Fruit fly (Drosophila melanogaster) whole organism, embryonic: Measurements from ENCODE around the gene CG42673.

Experiments used
- Awh ChIP-seq: fragments of 200-800 bp; sonication (Bioruptor generic); IDR thresholded peaks from 2 replicates; pipeline ENCODE4, ENCODE4 v1.3.6; 2022; ENCODE audit warnings: missing biosample characterization, missing genetic modification characterization
- CG11723 ChIP-seq: fragments of 200-800 bp; sonication (Bioruptor generic); optimal IDR thresholded peaks from 2 replicates; lab custom pipeline; 2017; ENCODE audit warnings: missing biosample characterization, mild to moderate bottlenecking, missing genetic modification characterization
- CG16779 ChIP-seq: fragments of 200-800 bp; sonication (Bioruptor generic); IDR thresholded peaks from 2 replicates; pipeline ENCODE4 v1.3.6; 2022; ENCODE audit warnings: missing biosample characterization, missing genetic modification characterization
- CG2889 ChIP-seq: fragments of 200-800 bp; sonication (Bioruptor generic); IDR thresholded peaks from 3 replicates; pipeline ENCODE4 v1.3.6; 2022; ENCODE audit warnings: missing biosample characterization, missing genetic modification characterization
- CG31224 ChIP-seq: fragments of 200-800 bp; sonication (Bioruptor generic); IDR thresholded peaks from 2 replicates; pipeline ENCODE4 v1.3.6; 2022; ENCODE audit warnings: missing biosample characterization, missing genetic modification characterization
- CG34224 ChIP-seq: fragments of 200-800 bp; sonication (Bioruptor generic); IDR thresholded peaks from 3 replicates; pipeline ENCODE4 v1.3.6; 2022; ENCODE audit warnings: missing biosample characterization, missing genetic modification characterization; ENCODE audit not compliant: partially characterized antibody
- CG4282 ChIP-seq: fragments of 200-800 bp; sonication (Bioruptor generic); optimal IDR thresholded peaks from 2 replicates; lab custom pipeline; 2016; ENCODE audit warnings: missing biosample characterization, missing genetic modification characterization
- CG6654 ChIP-seq: fragments of 200-800 bp; sonication (Bioruptor generic); optimal IDR thresholded peaks from 2 replicates; lab custom pipeline; 2017; ENCODE audit warnings: missing biosample characterization, mild to moderate bottlenecking, missing genetic modification characterization
- CG7271 ChIP-seq: fragments of 200-800 bp; sonication (Bioruptor generic); optimal IDR thresholded peaks from 2 replicates; lab custom pipeline; 2018; ENCODE audit warnings: missing biosample characterization, mild to moderate bottlenecking, missing genetic modification characterization, moderate library complexity
- CG7963 ChIP-seq: fragments of 200-800 bp; sonication (Bioruptor generic); IDR thresholded peaks from 3 replicates; pipeline ENCODE4 v1.3.6; 2022; ENCODE audit warnings: missing biosample characterization, missing genetic modification characterization; ENCODE audit not compliant: partially characterized antibody
- CG8944 ChIP-seq: fragments of 200-800 bp; sonication (Bioruptor generic); optimal IDR thresholded peaks from 3 replicates; lab custom pipeline; 2016; ENCODE audit warnings: missing biosample characterization, missing genetic modification characterization
- CHES-1-like ChIP-seq: fragments of 200-800 bp; sonication (Bioruptor generic); optimal IDR thresholded peaks from 2 replicates; lab custom pipeline; 2016; ENCODE audit warnings: missing biosample characterization, missing genetic modification characterization
- Dref ChIP-seq: fragments of 200-800 bp; sonication (Bioruptor generic); IDR thresholded peaks from 2 replicates; pipeline ENCODE4 v1.3.6; 2022; ENCODE audit warnings: missing biosample characterization, missing genetic modification characterization
- HHEX ChIP-seq: fragments of 200-800 bp; sonication (Bioruptor generic); optimal IDR thresholded peaks from 3 replicates; lab custom pipeline; 2017; ENCODE audit warnings: missing biosample characterization, mild to moderate bottlenecking, missing genetic modification characterization, missing genetic modification reagents
- Hmr ChIP-seq: fragments of 200-800 bp; sonication (Bioruptor generic); optimal IDR thresholded peaks from 3 replicates; lab custom pipeline; 2017; ENCODE audit warnings: mild to moderate bottlenecking, missing biosample characterization, missing genetic modification reagents, missing genetic modification characterization
- Hr51 ChIP-seq, 2 experiments: fragments of 200-800 bp; sonication (Bioruptor generic); optimal IDR thresholded peaks; 2 replicates in 1 of 2; 3 replicates in 1 of 2; lab custom pipeline; 2016 to 2018; ENCODE audit warnings: missing biosample characterization in 2 of 2, missing genetic modification characterization in 2 of 2, mild to moderate bottlenecking in 1 of 2, moderate library complexity in 1 of 2
- Hsf ChIP-seq: fragments of 200-800 bp; sonication (Bioruptor generic); optimal IDR thresholded peaks from 3 replicates; lab custom pipeline; 2016; ENCODE audit warnings: missing biosample characterization, missing genetic modification characterization
- Stat92E ChIP-seq, 3 experiments: fragments of >200 bp in 2 of 3; fragments of 200-800 bp in 1 of 3; sonication (Bioruptor generic) in 1 of 3; optimal IDR thresholded peaks; 2 replicates each; lab custom pipeline; 2017 to 2019; ENCODE audit warnings: missing biosample characterization in 3 of 3, missing genetic modification characterization in 3 of 3, mild to moderate bottlenecking in 1 of 3, moderate library complexity in 1 of 3
- Xrp1 ChIP-seq: fragments of 200-800 bp; sonication (Bioruptor generic); IDR thresholded peaks from 2 replicates; pipeline ENCODE4 v1.3.6; 2022; ENCODE audit warnings: missing biosample characterization, missing genetic modification characterization
- ab ChIP-seq: fragments of 200-800 bp; sonication (Bioruptor generic); optimal IDR thresholded peaks from 2 replicates; lab custom pipeline; 2016; ENCODE audit warnings: missing biosample characterization, missing genetic modification characterization
- ara ChIP-seq: fragments of 200-800 bp; sonication (Bioruptor generic); IDR thresholded peaks from 2 replicates; pipeline ENCODE4 v1.3.6; 2022; ENCODE audit warnings: missing biosample characterization, missing genetic modification characterization
- danr ChIP-seq: fragments of 200-800 bp; sonication (Bioruptor generic); IDR thresholded peaks from 2 replicates; pipeline ENCODE4 v1.3.6; 2022; ENCODE audit warnings: missing biosample characterization, missing genetic modification characterization
- dati ChIP-seq: fragments of 200-800 bp; sonication (Bioruptor generic); IDR thresholded peaks from 2 replicates; pipeline ENCODE4 v1.3.6; 2022; ENCODE audit warnings: missing biosample characterization, missing genetic modification characterization
- fu2 ChIP-seq: fragments of 200-800 bp; sonication (Bioruptor generic); optimal IDR thresholded peaks from 2 replicates; lab custom pipeline; 2016; ENCODE audit warnings: missing biosample characterization, missing genetic modification characterization
- her ChIP-seq: fragments of 200-800 bp; sonication (Bioruptor generic); optimal IDR thresholded peaks from 2 replicates; lab custom pipeline; 2016; ENCODE audit warnings: missing biosample characterization, missing genetic modification characterization
- hkb ChIP-seq, 2 experiments: fragments of 200-800 bp in 1 of 2; fragments of >200 bp in 1 of 2; sonication (Bioruptor generic) in 1 of 2; IDR thresholded peaks in 1 of 2; optimal IDR thresholded peaks in 1 of 2; 2 replicates each; pipeline versions ENCODE4 v1.3.6 to Lab custom; 2017 to 2022; ENCODE audit warnings: missing biosample characterization in 1 of 2, missing genetic modification characterization in 1 of 2
- lola ChIP-seq, 3 experiments: fragments of >200 bp in 2 of 3; fragments of 200-800 bp in 1 of 3; sonication (Bioruptor generic) in 1 of 3; optimal IDR thresholded peaks; 2 replicates each; lab custom pipeline; 2017 to 2019; ENCODE audit warnings: missing biosample characterization in 3 of 3, missing genetic modification characterization in 3 of 3, mild to moderate bottlenecking in 1 of 3, moderate library complexity in 1 of 3
- nau ChIP-seq: fragments of 200-800 bp; sonication (Bioruptor generic); optimal IDR thresholded peaks from 3 replicates; lab custom pipeline; 2017; ENCODE audit warnings: missing biosample characterization, mild to moderate bottlenecking, missing genetic modification characterization, missing genetic modification reagents
- p53 ChIP-seq: fragments of 200-800 bp; sonication (Bioruptor generic); optimal IDR thresholded peaks from 2 replicates; lab custom pipeline; 2016; ENCODE audit warnings: missing biosample characterization, missing genetic modification characterization
- pita ChIP-seq: fragments of 200-800 bp; sonication (Bioruptor generic); optimal IDR thresholded peaks from 2 replicates; lab custom pipeline; 2017; ENCODE audit warnings: missing biosample characterization, mild to moderate bottlenecking, missing genetic modification characterization
- rib ChIP-seq: fragments of 200-800 bp; sonication (Bioruptor generic); IDR thresholded peaks from 2 replicates; pipeline ENCODE4 v1.3.6; 2022; ENCODE audit warnings: missing biosample characterization, missing genetic modification characterization
- sisA ChIP-seq: fragments of 200-800 bp; sonication (Bioruptor generic); IDR thresholded peaks from 2 replicates; pipeline ENCODE4 v1.3.6; 2022; ENCODE audit warnings: missing biosample characterization, missing genetic modification characterization
- stc ChIP-seq: fragments of 200-800 bp; sonication (Bioruptor generic); IDR thresholded peaks from 2 replicates; pipeline ENCODE4 v1.3.6; 2022; ENCODE audit warnings: missing biosample characterization, missing genetic modification characterization
- trem ChIP-seq: fragments of 200-800 bp; optimal IDR thresholded peaks from 3 replicates; lab custom pipeline; 2019; ENCODE audit warnings: missing biosample characterization, mild to moderate bottlenecking, missing genetic modification characterization, moderate library complexity
- unc-4 ChIP-seq: fragments of 200-800 bp; sonication (Bioruptor generic); IDR thresholded peaks from 2 replicates; pipeline ENCODE4 v1.3.6; 2022; ENCODE audit warnings: missing biosample characterization, missing genetic modification characterization; ENCODE audit not compliant: partially characterized antibody
- vfl ChIP-seq: fragments of 200-800 bp; sonication (Bioruptor generic); optimal IDR thresholded peaks from 2 replicates; lab custom pipeline; 2016; ENCODE audit warnings: missing biosample characterization, missing genetic modification characterization
- wdn ChIP-seq: fragments of 200-800 bp; sonication (Bioruptor generic); IDR thresholded peaks from 2 replicates; pipeline ENCODE4 v1.3.6; 2022; ENCODE audit warnings: missing biosample characterization, missing genetic modification characterization

CG42673 gene

DNA sequence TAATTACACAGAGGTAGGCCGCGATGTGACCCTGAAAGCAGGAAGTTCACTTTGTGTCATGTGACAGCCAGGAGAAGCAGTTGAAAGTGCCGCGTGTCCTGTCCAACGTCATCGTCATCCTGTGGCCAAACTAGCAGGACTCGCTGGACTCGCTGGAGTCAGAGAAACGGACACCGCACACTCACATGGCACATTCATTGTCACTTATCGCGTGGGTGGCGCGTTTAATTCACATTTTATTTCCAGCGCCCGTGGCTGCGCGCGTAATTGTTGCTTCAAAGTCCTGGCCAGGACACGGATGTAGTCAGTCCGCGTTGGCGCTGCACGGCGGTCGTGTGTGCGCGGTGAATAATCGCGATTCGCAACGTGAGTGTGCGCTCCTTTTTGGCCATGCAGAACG lies 50.4 kb downstream of the CG42673 start, which contains the start of gene Tmc:
Tmc (plus strand) TSS at position 301 of the 400 bp plus-strand sequence.
- TF ChIP-seq CG4282 (GFP tag; lab: Kevin White, UChicago) (no peak), p53 (GFP tag; lab: Kevin White, UChicago) (no peak), ab (GFP tag; lab: Kevin White, UChicago) (no peak), stc (no peak), pita (no peak), Hr51 (GFP tag; optimal IDR thresholded peaks at IDR 0.05; lab: Kevin White, UChicago) (no peak), unc-4 (GFP tag; lab: Robert Waterston, UW) (no peak), CG16779 (GFP tag; lab: Robert Waterston, UW) (no peak), wdn (GFP tag; lab: Robert Waterston, UW) (no peak), HHEX (GFP tag; lab: Kevin White, UChicago) (no peak), CG34224 (no peak), ara (GFP tag; lab: Robert Waterston, UW) (no peak), danr (GFP tag; lab: Robert Waterston, UW) (no peak), vfl (GFP tag; lab: Kevin White, UChicago) (no peak), CG31224 (GFP tag; lab: Robert Waterston, UW) (no peak), Stat92E (GFP tag; optimal IDR thresholded peaks at IDR 0.05; lab: Kevin White, UChicago) (no peak), CG11723 (GFP tag; lab: Kevin White, UChicago) (no peak), CG7271 (tag; lab: Kevin White, UChicago) (no peak)

DNA sequence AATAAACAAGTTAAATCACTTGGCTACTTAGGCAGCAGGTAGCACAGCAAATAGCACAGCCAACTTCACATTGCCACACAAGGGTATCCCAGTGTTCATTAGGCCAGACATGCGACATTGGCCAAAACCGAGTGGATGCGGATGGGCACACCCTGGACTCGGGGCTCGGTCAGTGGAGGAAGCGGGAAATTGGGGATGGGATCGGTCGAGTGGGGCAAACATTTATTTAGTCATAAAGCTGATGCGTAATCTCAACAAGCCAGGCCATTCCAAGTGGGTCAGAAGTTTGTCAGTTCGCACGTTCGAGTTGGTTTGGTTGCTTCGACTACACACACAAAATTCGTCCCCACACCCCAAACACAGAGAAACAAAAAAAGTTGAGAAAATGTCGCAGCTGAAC lies 51.7 kb downstream of the CG42673 start, which contains the start of gene CG3222:
CG3222 (plus strand) TSS at position 301 of the 400 bp plus-strand sequence.
- TF ChIP-seq lola (GFP tag; optimal IDR thresholded peaks at IDR 0.05; lab: Kevin White, UChicago): no peak
- no peak for TF ChIP-seq CHES-1-like (GFP tag; lab: Kevin White, UChicago)
- TF ChIP-seq fu2 (GFP tag; lab: Kevin White, UChicago): no peak
- TF ChIP-seq nau (GFP tag; lab: Kevin White, UChicago): no peak
- no peak for TF ChIP-seq Xrp1

DNA sequence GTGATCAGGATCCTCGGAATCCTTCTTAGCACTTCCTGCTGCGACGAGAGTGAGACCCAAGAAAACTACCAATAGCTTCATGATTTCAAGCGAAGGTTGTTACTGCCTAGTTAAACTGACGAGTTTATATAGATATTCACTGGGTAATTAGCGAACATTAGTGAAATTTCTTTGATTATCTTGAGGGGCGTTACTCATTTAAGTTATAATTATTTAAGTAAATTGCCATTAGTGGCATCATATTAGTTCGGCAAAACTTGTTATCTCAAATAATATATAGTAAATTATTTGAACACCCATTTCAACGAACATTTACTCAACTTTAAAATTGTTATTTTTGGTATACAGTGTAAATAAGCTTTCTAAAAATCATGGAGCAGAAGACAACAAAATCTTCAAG lies 54.2 kb downstream of the CG42673 start, which contains the start of the genes CG3088 and CG3306:
CG3088 (minus strand) TSS at position 101 of the 400 bp plus-strand sequence.
CG3306 (plus strand) TSS at position 299 of the 400 bp plus-strand sequence.
- TF ChIP-seq Hsf (GFP tag; lab: Kevin White, UChicago): no peak
- no peak for TF ChIP-seq CG6654 (GFP tag; lab: Kevin White, UChicago)
- TF ChIP-seq hkb (optimal IDR thresholded peaks at IDR 0.05; lab: Kevin White, UChicago): no peak
- no peak for TF ChIP-seq hkb (GFP tag; IDR thresholded peaks at IDR 0.05; lab: Robert Waterston, UW)
- TF ChIP-seq her (GFP tag; lab: Kevin White, UChicago): no peak
- TF ChIP-seq trem (tag; lab: Kevin White, UChicago): no peak
- no peak for TF ChIP-seq Dref
- no peak for TF ChIP-seq rib (GFP tag; lab: Robert Waterston, UW)
- TF ChIP-seq Awh (GFP tag; lab: Robert Waterston, UW): no peak
- no peak for TF ChIP-seq sisA (GFP tag; lab: Robert Waterston, UW)
- TF ChIP-seq dati: no peak
- no peak for TF ChIP-seq Hmr (GFP tag; lab: Kevin White, UChicago)
- TF ChIP-seq CG7963 (GFP tag; lab: Robert Waterston, UW): no peak
- no peak for TF ChIP-seq CG2889 (GFP tag; lab: Robert Waterston, UW)
- no peak for TF ChIP-seq CG8944 (GFP tag; lab: Kevin White, UChicago)
- TF ChIP-seq, all 482 proteins: peak for 0
